Worm (Caenorhabditis elegans): ENCODE results near the gene Y37E11AL.3.
A peak's percentile ranks its signal among the peaks of the same experiment; 100 is the strongest.

Y37E11AL.3 gene

ce11 chrIV:3665089-3665488 is 29.6 kb upstream of the Y37E11AL.3 start:
- TF ChIP-seq unc-55 (GFP tag; optimal IDR thresholded peaks at IDR 0.05) (no peak), ceh-34 (tag; optimal IDR thresholded peaks at IDR 0.05) (no peak), ceh-45 (GFP tag; IDR thresholded peaks at IDR 0.05) (no peak), syd-9 (tag; optimal IDR thresholded peaks at IDR 0.05) (no peak), madf-2 (tag; optimal IDR thresholded peaks at IDR 0.05) (no peak), fkh-6 (tag; optimal IDR thresholded peaks at IDR 0.05) (no peak), T23F11.4 (GFP tag; optimal IDR thresholded peaks at IDR 0.05) (no peak), pha-2 (tag; optimal IDR thresholded peaks at IDR 0.05) (no peak), tbx-7 (tag; optimal IDR thresholded peaks at IDR 0.05) (no peak), tbx-2 (tag; optimal IDR thresholded peaks at IDR 0.05) (no peak), pqm-1 (tag; optimal IDR thresholded peaks at IDR 0.05) (no peak), C08G9.2 (tag; optimal IDR thresholded peaks at IDR 0.05) (no peak), che-1 (tag; optimal IDR thresholded peaks at IDR 0.05) (no peak), pax-1 (tag; optimal IDR thresholded peaks at IDR 0.05) (no peak), nhr-11 (tag; optimal IDR thresholded peaks at IDR 0.05) (no peak), unc-42 (tag; optimal IDR thresholded peaks at IDR 0.05) (no peak), ztf-16 (tag; optimal IDR thresholded peaks at IDR 0.05) (no peak), npax-4 (tag; optimal IDR thresholded peaks at IDR 0.05) (no peak)

- TF ChIP-seq ceh-22 (tag; optimal IDR thresholded peaks at IDR 0.05): no peak
- TF ChIP-seq fkh-6 (tag; optimal IDR thresholded peaks at IDR 0.05): no peak
- TF ChIP-seq elt-2 (tag; optimal IDR thresholded peaks at IDR 0.05): no peak
- TF ChIP-seq ahr-1 (tag; optimal IDR thresholded peaks at IDR 0.05): no peak
These were observed 28.2 kb upstream of the Y37E11AL.3 start for ce11 chrIV:3666543-3666942.

- TF ChIP-seq mec-3 (tag; optimal IDR thresholded peaks at IDR 0.05; ENCODE audit: borderline replicate concordance): no peak
- peak; percentile 82 for TF ChIP-seq unc-42 (tag; optimal IDR thresholded peaks at IDR 0.05)
- no peak for TF ChIP-seq ceh-19 (GFP tag; optimal IDR thresholded peaks at IDR 0.05)
- no peak for TF ChIP-seq hlh-30 (tag; optimal IDR thresholded peaks at IDR 0.05; ENCODE audit: insufficient read depth)
These were observed 26.9 kb upstream of the Y37E11AL.3 start for ce11 chrIV:3667796-3668195.

- TF ChIP-seq nhr-232 (tag; optimal IDR thresholded peaks at IDR 0.05): no peak
- TF ChIP-seq ceh-24 (tag; optimal IDR thresholded peaks at IDR 0.05): no peak
- TF ChIP-seq pag-3 (tag; optimal IDR thresholded peaks at IDR 0.05; ENCODE audit: borderline replicate concordance): no peak
These were observed 26.1 kb upstream of the Y37E11AL.3 start, which contains the start of gene fmil-1 for ce11 chrIV:3668603-3669002. Gene fmil-1, minus strand, starts transcription at chrIV:3668703.

- TF ChIP-seq hlh-6 (tag; optimal IDR thresholded peaks at IDR 0.05): no peak
- TF ChIP-seq ceh-31 (tag; optimal IDR thresholded peaks at IDR 0.05): peak; percentile 15
- no peak for TF ChIP-seq npax-4 (tag; optimal IDR thresholded peaks at IDR 0.05)
- TF ChIP-seq nfya-1 (tag; optimal IDR thresholded peaks at IDR 0.05): no peak
- TF ChIP-seq mec-3 (tag; optimal IDR thresholded peaks at IDR 0.05; ENCODE audit: borderline replicate concordance): no peak
- no peak for TF ChIP-seq ceh-19 (GFP tag; optimal IDR thresholded peaks at IDR 0.05)
These were observed 13.0 kb upstream of the Y37E11AL.3 start for ce11 chrIV:3681763-3682162.

- TF ChIP-seq elt-4 (tag; optimal IDR thresholded peaks at IDR 0.05) (peak; percentile 32), C38D4.7 (GFP tag; optimal IDR thresholded peaks at IDR 0.05) (no peak), fax-1 (tag; optimal IDR thresholded peaks at IDR 0.05) (no peak), hlh-6 (tag; optimal IDR thresholded peaks at IDR 0.05) (peak; percentile 54), ceh-22 (tag; optimal IDR thresholded peaks at IDR 0.05) (no peak), sdc-2 (tag; optimal IDR thresholded peaks at IDR 0.05) (peak; percentile 12), dve-1 (tag; optimal IDR thresholded peaks at IDR 0.05) (no peak)
These were observed 8.5 kb upstream of the Y37E11AL.3 start for ce11 chrIV:3686260-3686659.
